Worm (Caenorhabditis elegans): ENCODE measurements around the gene sulp-7.

ce11 chrX:11098086-11098485 lies 17.6 kb downstream of the sulp-7 start, which contains the start of gene W02H3.3:
- TF ChIP-seq klf-2 (GFP tag; conservative IDR thresholded peaks at IDR 0.05) (no peak), ref-1 (GFP tag; conservative IDR thresholded peaks at IDR 0.05) (no peak), cog-1 (tag; optimal IDR thresholded peaks at IDR 0.05) (no peak), ztf-23 (GFP tag; IDR thresholded peaks at IDR 0.05) (no peak)
